Fruit fly (Drosophila melanogaster) whole organism, prepupa: Measurements from ENCODE around the gene CG8051.
A peak's percentile ranks its signal among the peaks of the same experiment; 100 is the strongest.

ENCODE experiments used
- CG10631 ChIP-seq: fragments of 200-800 bp; sonication (Bioruptor generic); optimal IDR thresholded peaks from 2 replicates; lab custom pipeline; 2016; ENCODE audit warnings: missing biosample characterization, missing genetic modification characterization
- CG11294 ChIP-seq: fragments of 200-800 bp; sonication (Bioruptor generic); IDR thresholded peaks from 2 replicates; pipeline ENCODE4 v1.3.6; 2022; ENCODE audit warnings: missing biosample characterization, missing genetic modification characterization
- CG11762 ChIP-seq: fragments of 200-800 bp; sonication (Bioruptor generic); optimal IDR thresholded peaks from 3 replicates; lab custom pipeline; 2016; ENCODE audit warnings: missing biosample characterization, missing genetic modification characterization; ENCODE audit not compliant: insufficient read depth
- CG11902 ChIP-seq: fragments of 200-800 bp; sonication (Bioruptor generic); optimal IDR thresholded peaks from 3 replicates; lab custom pipeline; 2016; ENCODE audit warnings: missing biosample characterization, missing genetic modification characterization
- CG1621 ChIP-seq: fragments of 200-800 bp; sonication (Bioruptor generic); optimal IDR thresholded peaks from 3 replicates; lab custom pipeline; 2018; ENCODE audit warnings: missing biosample characterization, mild to moderate bottlenecking, missing genetic modification characterization
- CG32006 ChIP-seq: fragments of 200-800 bp; sonication (Bioruptor generic); optimal IDR thresholded peaks from 3 replicates; lab custom pipeline; 2017; ENCODE audit warnings: missing biosample characterization, mild to moderate bottlenecking, missing genetic modification characterization
- CG34406 ChIP-seq: fragments of 200-800 bp; sonication (Bioruptor generic); optimal IDR thresholded peaks from 3 replicates; lab custom pipeline; 2016; ENCODE audit warnings: missing biosample characterization, missing genetic modification characterization
- CG3919 ChIP-seq: fragments of 200-800 bp; sonication (Bioruptor generic); optimal IDR thresholded peaks from 3 replicates; lab custom pipeline; 2016; ENCODE audit warnings: missing biosample characterization, missing genetic modification characterization
- CG6163 ChIP-seq: fragments of 200-800 bp; sonication (Bioruptor generic); IDR thresholded peaks from 3 replicates; pipeline ENCODE4 v1.3.6; 2022; ENCODE audit warnings: missing biosample characterization, missing genetic modification characterization
- CG6808 ChIP-seq: fragments of 200-800 bp; sonication (Bioruptor generic); optimal IDR thresholded peaks from 3 replicates; lab custom pipeline; 2017; ENCODE audit warnings: missing biosample characterization, missing genetic modification characterization, mild to moderate bottlenecking, moderate library complexity, missing genetic modification reagents
- CG7368 ChIP-seq: fragments of 200-800 bp; sonication (Bioruptor generic); optimal IDR thresholded peaks from 3 replicates; lab custom pipeline; 2016; ENCODE audit warnings: missing biosample characterization, missing genetic modification characterization
- CG8319 ChIP-seq: fragments of 200-800 bp; sonication (Bioruptor generic); optimal IDR thresholded peaks from 3 replicates; lab custom pipeline; 2016; ENCODE audit warnings: missing biosample characterization, missing genetic modification characterization
- CG8632 ChIP-seq: fragments of 200-800 bp; sonication (Bioruptor generic); optimal IDR thresholded peaks from 3 replicates; lab custom pipeline; 2016; ENCODE audit warnings: missing biosample characterization, missing genetic modification characterization
- Eip75B ChIP-seq: fragments of 200-800 bp; sonication (Bioruptor generic); optimal IDR thresholded peaks from 3 replicates; lab custom pipeline; 2016; ENCODE audit warnings: missing biosample characterization, missing genetic modification characterization
- Eip78C ChIP-seq: fragments of 200-800 bp; sonication (Bioruptor generic); peaks from one replicate; lab custom pipeline; 2016; ENCODE audit warnings: missing biosample characterization, missing genetic modification characterization
- Gug ChIP-seq: fragments of 200-800 bp; sonication (Bioruptor generic); IDR thresholded peaks from 2 replicates; pipeline ENCODE4 v1.3.6; 2022; ENCODE audit warnings: missing biosample characterization, missing genetic modification characterization
- Hr4 ChIP-seq: fragments of 200-800 bp; sonication (Bioruptor generic); optimal IDR thresholded peaks from 3 replicates; lab custom pipeline; 2016; ENCODE audit warnings: missing biosample characterization, missing genetic modification characterization
- Lpt ChIP-seq: fragments of 200-800 bp; sonication (Bioruptor generic); optimal IDR thresholded peaks from 3 replicates; lab custom pipeline; 2016; ENCODE audit warnings: missing biosample characterization, missing genetic modification characterization
- Met ChIP-seq: fragments of 200-800 bp; sonication (Bioruptor generic); optimal IDR thresholded peaks from 3 replicates; lab custom pipeline; 2016; ENCODE audit warnings: missing biosample characterization, missing genetic modification characterization
- OdsH ChIP-seq: fragments of 200-800 bp; sonication (Bioruptor generic); optimal IDR thresholded peaks from 3 replicates; lab custom pipeline; 2016; ENCODE audit warnings: missing biosample characterization, missing genetic modification characterization
- Smox ChIP-seq: fragments of 200-800 bp; sonication (Bioruptor generic); optimal IDR thresholded peaks from 3 replicates; lab custom pipeline; 2016; ENCODE audit warnings: missing biosample characterization, missing genetic modification characterization
- Sox102F ChIP-seq: fragments of 200-800 bp; sonication (Bioruptor generic); optimal IDR thresholded peaks from 2 replicates; lab custom pipeline; 2016; ENCODE audit warnings: missing biosample characterization, mild to moderate bottlenecking, missing genetic modification characterization
- Sox14 ChIP-seq: fragments of 200-800 bp; sonication (Bioruptor generic); optimal IDR thresholded peaks from 3 replicates; lab custom pipeline; 2016; ENCODE audit warnings: missing biosample characterization, missing genetic modification characterization
- Sox15 ChIP-seq: fragments of 200-800 bp; sonication (Bioruptor generic); optimal IDR thresholded peaks from 3 replicates; lab custom pipeline; 2016; ENCODE audit warnings: missing biosample characterization, missing genetic modification characterization
- achi ChIP-seq: fragments of 200-800 bp; sonication (Bioruptor generic); optimal IDR thresholded peaks from 3 replicates; lab custom pipeline; 2016; ENCODE audit warnings: missing biosample characterization, missing genetic modification characterization
- acj6 ChIP-seq: fragments of 200-800 bp; sonication (Bioruptor generic); optimal IDR thresholded peaks from 3 replicates; lab custom pipeline; 2016; ENCODE audit warnings: missing biosample characterization, missing genetic modification characterization
- dac ChIP-seq: fragments of 200-800 bp; sonication (Bioruptor generic); optimal IDR thresholded peaks from 2 replicates; lab custom pipeline; 2017; ENCODE audit warnings: missing biosample characterization, mild to moderate bottlenecking, missing genetic modification characterization
- dsx ChIP-seq: fragments of 200-800 bp; optimal IDR thresholded peaks from 3 replicates; lab custom pipeline; 2019; ENCODE audit warnings: missing biosample characterization, mild to moderate bottlenecking, missing genetic modification characterization, moderate library complexity; ENCODE audit not compliant: poor library complexity, severe bottlenecking
- eg ChIP-seq: fragments of 200-800 bp; sonication (Bioruptor generic); IDR thresholded peaks from 3 replicates; pipeline ENCODE4 v1.3.6; 2022; ENCODE audit warnings: missing biosample characterization, missing genetic modification characterization
- esn ChIP-seq: fragments of 200-800 bp; sonication (Bioruptor generic); optimal IDR thresholded peaks from 2 replicates; lab custom pipeline; 2016; ENCODE audit warnings: missing biosample characterization, mild to moderate bottlenecking, missing genetic modification characterization, moderate library complexity
- fd59A ChIP-seq: fragments of 200-800 bp; sonication (Bioruptor generic); optimal IDR thresholded peaks from 2 replicates; lab custom pipeline; 2017; ENCODE audit warnings: missing biosample characterization, mild to moderate bottlenecking, missing genetic modification characterization, missing genetic modification reagents
- fd85E ChIP-seq: fragments of 200-800 bp; sonication (Bioruptor generic); optimal IDR thresholded peaks from 3 replicates; lab custom pipeline; 2016; ENCODE audit warnings: missing biosample characterization, missing genetic modification characterization
- fkh ChIP-seq: fragments of 200-800 bp; sonication (Bioruptor generic); optimal IDR thresholded peaks from 3 replicates; lab custom pipeline; 2017; ENCODE audit warnings: missing biosample characterization, mild to moderate bottlenecking, missing genetic modification characterization, moderate library complexity
- lz ChIP-seq: fragments of 200-800 bp; sonication (Bioruptor generic); optimal IDR thresholded peaks from 3 replicates; lab custom pipeline; 2016; ENCODE audit warnings: missing biosample characterization, missing genetic modification characterization
- net ChIP-seq: fragments of 200-800 bp; sonication (Bioruptor generic); optimal IDR thresholded peaks from 3 replicates; lab custom pipeline; 2016; ENCODE audit warnings: missing biosample characterization, missing genetic modification characterization
- salr ChIP-seq, 2 experiments: fragments of 200-800 bp; sonication (Bioruptor generic); optimal IDR thresholded peaks; 3 replicates each; lab custom pipeline; 2016 to 2018; ENCODE audit warnings: missing biosample characterization in 2 of 2, missing genetic modification characterization in 2 of 2, mild to moderate bottlenecking in 1 of 2
- spab ChIP-seq: fragments of 200-800 bp; sonication (Bioruptor generic); optimal IDR thresholded peaks from 2 replicates; lab custom pipeline; 2017; ENCODE audit warnings: missing biosample characterization, mild to moderate bottlenecking, missing genetic modification characterization, missing genetic modification reagents
- svp ChIP-seq: fragments of 200-800 bp; sonication (Bioruptor generic); peaks from one replicate; lab custom pipeline; 2016; ENCODE audit warnings: missing biosample characterization, missing genetic modification characterization
- topi ChIP-seq: fragments of 200-800 bp; sonication (Bioruptor generic); optimal IDR thresholded peaks from 3 replicates; lab custom pipeline; 2016; ENCODE audit warnings: missing biosample characterization, missing genetic modification characterization
- vri ChIP-seq: fragments of 200-800 bp; sonication (Bioruptor generic); optimal IDR thresholded peaks from 3 replicates; lab custom pipeline; 2016; ENCODE audit warnings: missing biosample characterization, mild to moderate bottlenecking, missing genetic modification characterization

The CG8051 gene

dm6 chrX:19314283-19315178, 6.8 kb upstream of the CG8051 start (continued):
- no peak for TF ChIP-seq CG34406 (GFP tag; lab: Kevin White, UChicago)
- TF ChIP-seq topi (GFP tag; lab: Kevin White, UChicago) = no peak
- TF ChIP-seq CG8319 (GFP tag; lab: Kevin White, UChicago) = no peak
- no peak for TF ChIP-seq OdsH (GFP tag; lab: Kevin White, UChicago)
- TF ChIP-seq Eip75B = no peak
- TF ChIP-seq CG32006 = no peak
- TF ChIP-seq CG11294 = no peak
- peak; percentile 55 for TF ChIP-seq Eip78C (GFP tag; lab: Kevin White, UChicago)
- TF ChIP-seq dac (GFP tag; lab: Kevin White, UChicago) = no peak
- no peak for TF ChIP-seq Met (GFP tag; lab: Kevin White, UChicago)

- TF ChIP-seq vri (peak; percentile 27), CG8319 (GFP tag; lab: Kevin White, UChicago) (no peak)
Observed at dm6 chrX:19309648-19310047, 1.9 kb upstream of the CG8051 start.

dm6 chrX:19306531-19306930, 1.2 kb downstream of the CG8051 start:
- TF ChIP-seq fd59A = no peak
- peak; percentile 82 for TF ChIP-seq fkh (GFP tag; lab: Kevin White, UChicago)
- no peak for TF ChIP-seq Sox15 (GFP tag; lab: Kevin White, UChicago)
- no peak for TF ChIP-seq CG3919 (GFP tag; lab: Kevin White, UChicago)

- TF ChIP-seq Eip78C (GFP tag; lab: Kevin White, UChicago) (peak; percentile 26), eg (GFP tag; lab: Robert Waterston, UW) (no peak), svp (GFP tag; lab: Kevin White, UChicago) (peak; percentile 86)
- TF ChIP-seq, all 60 proteins: peak for 2
Observed at dm6 chrX:19305172-19305571, 2.6 kb downstream of the CG8051 start.

dm6 chrX:19299367-19299766, 8.4 kb downstream of the CG8051 start:
- no peak for TF ChIP-seq CG6808
- no peak for TF ChIP-seq achi (GFP tag; lab: Kevin White, UChicago)
- no peak for TF ChIP-seq Eip78C (GFP tag; lab: Kevin White, UChicago)
- no peak for TF ChIP-seq Lpt
- no peak for TF ChIP-seq fd59A
- no peak for TF ChIP-seq CG11762 (GFP tag; lab: Kevin White, UChicago)
- no peak for TF ChIP-seq esn
- TF ChIP-seq topi (GFP tag; lab: Kevin White, UChicago) = no peak
- TF ChIP-seq CG11902 (GFP tag; lab: Kevin White, UChicago) = no peak
- no peak for TF ChIP-seq CG6163 (GFP tag; lab: Robert Waterston, UW)
- no peak for TF ChIP-seq Met (GFP tag; lab: Kevin White, UChicago)
- TF ChIP-seq spab (GFP tag; lab: Kevin White, UChicago) = no peak
- TF ChIP-seq lz (GFP tag; lab: Kevin White, UChicago) = no peak
- no peak for TF ChIP-seq dsx (GFP tag; lab: Kevin White, UChicago)
- no peak for TF ChIP-seq Sox14 (GFP tag; lab: Kevin White, UChicago)

dm6 chrX:19298785-19299114, 9.0 kb downstream of the CG8051 start:
- TF ChIP-seq Lpt = no peak
- peak; percentile 50 for TF ChIP-seq CG10631 (GFP tag; lab: Kevin White, UChicago)
- TF ChIP-seq CG3919 (GFP tag; lab: Kevin White, UChicago) = peak; percentile 46
- no peak for TF ChIP-seq salr (GFP tag; optimal IDR thresholded peaks at IDR 0.05; lab: Kevin White, UChicago)
- peak; percentile 57 for TF ChIP-seq acj6 (GFP tag; lab: Kevin White, UChicago)
- TF ChIP-seq Hr4 = peak; percentile 64
- no peak for TF ChIP-seq fd85E (GFP tag; lab: Kevin White, UChicago)
- peak; percentile 51 for TF ChIP-seq Smox (GFP tag; lab: Kevin White, UChicago)
- peak; percentile 40 for TF ChIP-seq CG7368
- peak; percentile 27 for TF ChIP-seq CG1621 (tag; lab: Kevin White, UChicago)
- peak; percentile 52 for TF ChIP-seq esn
- TF ChIP-seq net = no peak
- peak; percentile 21; the same call in 1 of the 2 replicates for TF ChIP-seq Gug
- peak; percentile 80 for TF ChIP-seq eg (GFP tag; lab: Robert Waterston, UW)
- TF ChIP-seq topi (GFP tag; lab: Kevin White, UChicago) = peak; percentile 66
- peak; percentile 38 for TF ChIP-seq Eip75B
- TF ChIP-seq CG8632 (GFP tag; lab: Kevin White, UChicago) = peak; percentile 63
- peak; percentile 25 for TF ChIP-seq Sox14 (GFP tag; lab: Kevin White, UChicago)
- TF ChIP-seq fd59A = peak; percentile 43
- peak; percentile 25 for TF ChIP-seq CG6808
- TF ChIP-seq CG32006 = peak; percentile 23
- peak; percentile 74 for TF ChIP-seq Sox102F (GFP tag; lab: Kevin White, UChicago)
